Fruit fly (Drosophila melanogaster): ENCODE data around the gene CG42831.

The CG42831 gene

DNA sequence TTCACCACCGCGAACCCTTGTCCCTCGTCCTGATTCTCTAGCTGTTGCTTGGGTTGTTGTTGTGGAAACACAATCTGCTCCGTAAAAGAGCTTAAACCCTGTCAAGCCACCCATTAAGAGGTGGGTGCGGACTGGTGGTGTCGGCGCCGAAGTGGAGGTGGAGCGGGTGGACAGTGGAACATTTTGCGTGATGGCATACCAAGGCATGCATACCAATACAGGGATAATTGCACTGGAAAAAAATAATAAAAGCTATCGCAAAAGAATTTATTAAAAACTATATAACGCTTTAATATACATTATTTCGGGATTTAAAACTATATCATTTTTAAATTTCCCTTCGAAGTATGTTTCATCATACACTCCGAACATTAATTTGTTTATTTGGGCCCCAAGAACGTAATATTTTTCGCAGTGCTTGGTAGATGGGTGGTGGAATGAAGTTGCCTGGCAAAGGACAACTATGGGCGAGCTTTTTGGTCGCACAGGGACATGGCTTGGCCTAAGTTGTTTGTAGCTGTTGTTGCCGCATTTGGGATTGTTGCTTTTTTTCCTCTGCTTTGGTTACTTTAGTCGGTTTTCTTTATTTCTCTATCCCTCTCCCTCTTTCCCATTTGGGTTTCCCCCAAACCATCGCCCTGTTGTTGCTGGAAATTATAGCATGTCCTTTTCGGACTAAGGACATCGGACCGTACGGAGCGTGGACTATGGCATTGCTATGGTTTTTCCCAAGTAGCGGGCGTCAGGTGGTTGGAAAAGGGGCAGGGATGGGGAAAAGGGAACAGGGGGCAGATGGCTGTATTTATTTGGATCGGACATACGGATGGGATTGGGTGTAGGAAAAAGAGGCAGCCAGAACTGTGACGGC is 8.0 kb downstream of the CG42831 start (continued):
- TF ChIP-seq CG13123 (GFP tag; optimal IDR thresholded peaks at IDR 0.05) (peak; percentile 21), Vsx1 (GFP tag; optimal IDR thresholded peaks at IDR 0.05) (peak; percentile 50), Doc2 (GFP tag; IDR thresholded peaks at IDR 0.05) (no peak), CG4854 (GFP tag; optimal IDR thresholded peaks at IDR 0.05) (peak; percentile 61), cg (GFP tag; optimal IDR thresholded peaks at IDR 0.05) (peak; percentile 25), CG4617 (GFP tag; optimal IDR thresholded peaks at IDR 0.05; ENCODE audit: borderline replicate concordance) (peak; percentile 11), CG3407 (GFP tag; optimal IDR thresholded peaks at IDR 0.05) (peak; percentile 33), CG30020 (tag; optimal IDR thresholded peaks at IDR 0.05) (no peak), CG6689 (GFP tag; IDR thresholded peaks at IDR 0.05) (peak; percentile 67), Nf-YA (GFP tag; IDR thresholded peaks at IDR 0.05) (peak; percentile 40; the same call in 1 of the 2 replicates), CG18262 (tag; optimal IDR thresholded peaks at IDR 0.05) (peak; percentile 69), MBD-R2 (GFP tag; IDR thresholded peaks at IDR 0.05) (peak; percentile 58; the same call in 1 of the 2 replicates), Dp (GFP tag; optimal IDR thresholded peaks at IDR 0.05) (no peak), CG18011 (GFP tag; optimal IDR thresholded peaks at IDR 0.05) (peak; percentile 35), CG3726 (GFP tag; IDR thresholded peaks at IDR 0.05) (peak; percentile 56; the same call in 1 of the 3 replicates), Xrp1 (GFP tag; IDR thresholded peaks at IDR 0.05) (peak; percentile 83), Camta (GFP tag; optimal IDR thresholded peaks at IDR 0.05) (no peak), amos (GFP tag; IDR thresholded peaks at IDR 0.05; ENCODE audit: partially characterized antibody) (no peak), unc-4 (GFP tag; IDR thresholded peaks at IDR 0.05; ENCODE audit: partially characterized antibody) (no peak), CG6654 (GFP tag; optimal IDR thresholded peaks at IDR 0.05) (no peak), CG8290 (GFP tag; optimal IDR thresholded peaks at IDR 0.05) (no peak), CG8290 (tag; optimal IDR thresholded peaks at IDR 0.05) (peak in 1 of 2 experiments; percentile 20), CG9609 (GFP tag; optimal IDR thresholded peaks at IDR 0.05) (no peak), NC2β (GFP tag; optimal IDR thresholded peaks at IDR 0.05) (no peak), tap (tag; optimal IDR thresholded peaks at IDR 0.05) (peak; percentile 60), CG31388 (GFP tag; optimal IDR thresholded peaks at IDR 0.05) (no peak), pan (optimal IDR thresholded peaks at IDR 0.05) (no peak), pan (GFP tag; optimal IDR thresholded peaks at IDR 0.05 in 1 of 2, IDR thresholded peaks at IDR 0.05 in 1 of 2) (peak in 1 of 2 experiments; percentile 76), dpn (GFP tag; optimal IDR thresholded peaks at IDR 0.05) (peak; percentile 55 to 66), Atf3 (GFP tag; optimal IDR thresholded peaks at IDR 0.05) (no peak), CG14965 (GFP tag; optimal IDR thresholded peaks at IDR 0.05; ENCODE audit: borderline replicate concordance) (no peak), ken (GFP tag; IDR thresholded peaks at IDR 0.05) (peak; percentile 77), Hr51 (GFP tag; optimal IDR thresholded peaks at IDR 0.05) (peak; percentile 45 to 82), CG18476 (GFP tag; optimal IDR thresholded peaks at IDR 0.05) (peak; percentile 60), CG9817 (tag; optimal IDR thresholded peaks at IDR 0.05) (peak; percentile 76), CG14710 (tag; optimal IDR thresholded peaks at IDR 0.05) (peak; percentile 47), br (optimal IDR thresholded peaks at IDR 0.05) (no peak), Blimp-1 (GFP tag; optimal IDR thresholded peaks at IDR 0.05) (peak; percentile 77), CG2120 (GFP tag; optimal IDR thresholded peaks at IDR 0.05) (peak; percentile 86), chn (GFP tag; optimal IDR thresholded peaks at IDR 0.05) (no peak), CG10274 (GFP tag; optimal IDR thresholded peaks at IDR 0.05) (peak; percentile 13), row (GFP tag; IDR thresholded peaks at IDR 0.05) (peak; percentile 87), unpg (GFP tag; optimal IDR thresholded peaks at IDR 0.05) (peak; percentile 78), CG4707 (GFP tag; optimal IDR thresholded peaks at IDR 0.05) (no peak), knrl (GFP tag; IDR thresholded peaks at IDR 0.05; ENCODE audit: partially characterized antibody) (no peak), lab (GFP tag; optimal IDR thresholded peaks at IDR 0.05) (peak; percentile 93), inv (GFP tag; IDR thresholded peaks at IDR 0.05; ENCODE audit: partially characterized antibody) (no peak), bbx (GFP tag; IDR thresholded peaks at IDR 0.05; ENCODE audit: partially characterized antibody) (no peak)

Data from whole organism, embryonic.